Worm (Caenorhabditis elegans) whole organism, mixed stage, embryonic: ENCODE data around the gene F25E5.2.
A peak's percentile ranks its signal among the peaks of the same experiment; 100 is the strongest.

Experiments used
- M03D4.4 ChIP-seq: sonication (generic microtip); optimal IDR thresholded peaks from 2 replicates; lab custom pipeline; 2017; ENCODE audit warnings: mild to moderate bottlenecking, missing genetic modification characterization, missing compliant biosample characterization
- bed-3 ChIP-seq: fragments of 200-800 bp; sonication (Bioruptor generic); optimal IDR thresholded peaks from 3 replicates; lab custom pipeline; 2018; ENCODE audit warnings: mild to moderate bottlenecking, missing genetic modification characterization, moderate library complexity, missing compliant biosample characterization
- blmp-1 ChIP-seq: fragments of 150-350 bp; optimal IDR thresholded peaks from 2 replicates; lab custom pipeline; 2014; ENCODE audit warnings: missing biosample characterization, missing genetic modification characterization
- ceh-39 ChIP-seq: fragments of 150-350 bp; optimal IDR thresholded peaks from 2 replicates; lab custom pipeline; 2014; ENCODE audit warnings: missing biosample characterization, missing genetic modification characterization
- ceh-43 ChIP-seq: fragments of 200-800 bp; sonication (Bioruptor generic); optimal IDR thresholded peaks from 2 replicates; lab custom pipeline; 2018; ENCODE audit warnings: mild to moderate bottlenecking, missing genetic modification characterization, moderate library complexity, missing compliant biosample characterization
- ceh-83 ChIP-seq: fragments of 200-800 bp; sonication (Bioruptor generic); optimal IDR thresholded peaks from 2 replicates; lab custom pipeline; 2018; ENCODE audit warnings: mild to moderate bottlenecking, missing genetic modification characterization, missing compliant biosample characterization
- ces-1 ChIP-seq: fragments of 150-350 bp; optimal IDR thresholded peaks from 2 replicates; lab custom pipeline; 2014; ENCODE audit warnings: missing biosample characterization, missing genetic modification reagents, missing genetic modification characterization
- cnd-1 ChIP-seq: fragments of 200-800 bp; sonication (Bioruptor generic); optimal IDR thresholded peaks from 2 replicates; lab custom pipeline; 2018; ENCODE audit warnings: mild to moderate bottlenecking, missing genetic modification characterization, missing compliant biosample characterization
- drap-1 ChIP-seq: fragments of 200-800 bp; sonication (Bioruptor generic); optimal IDR thresholded peaks from 3 replicates; lab custom pipeline; 2018; ENCODE audit warnings: mild to moderate bottlenecking, missing genetic modification characterization, missing compliant biosample characterization
- elt-1 ChIP-seq: sonication (generic microtip); optimal IDR thresholded peaks from 2 replicates; lab custom pipeline; 2017; ENCODE audit warnings: missing genetic modification characterization, mild to moderate bottlenecking, missing compliant biosample characterization, antibody characterized with exemption, moderate library complexity, borderline replicate concordance; ENCODE audit not compliant: insufficient read depth
- elt-3 ChIP-seq: fragments of 150-350 bp; optimal IDR thresholded peaks from 2 replicates; lab custom pipeline; 2014; ENCODE audit warnings: missing biosample characterization, missing genetic modification characterization
- flh-1 ChIP-seq: fragments of 200-800 bp; sonication (Bioruptor generic); optimal IDR thresholded peaks from 2 replicates; lab custom pipeline; 2018; ENCODE audit warnings: mild to moderate bottlenecking, missing genetic modification characterization, moderate library complexity, missing compliant biosample characterization
- ham-2 ChIP-seq: fragments of 200-800 bp; sonication (Bioruptor generic); optimal IDR thresholded peaks from 2 replicates; lab custom pipeline; 2018; ENCODE audit warnings: mild to moderate bottlenecking, missing genetic modification characterization, missing compliant biosample characterization
- hlh-1 ChIP-seq: fragments of 150-350 bp; optimal IDR thresholded peaks from 2 replicates; lab custom pipeline; 2014; ENCODE audit warnings: missing biosample characterization, missing genetic modification reagents, missing genetic modification characterization
- lin-13 ChIP-seq: fragments of 150-350 bp; optimal IDR thresholded peaks from 2 replicates; lab custom pipeline; 2014; ENCODE audit warnings: missing biosample characterization, missing genetic modification characterization
- lin-32 ChIP-seq: fragments of 200-800 bp; sonication (Bioruptor generic); optimal IDR thresholded peaks from 2 replicates; lab custom pipeline; 2018; ENCODE audit warnings: mild to moderate bottlenecking, missing genetic modification characterization, missing compliant biosample characterization
- mab-5 ChIP-seq: fragments of 150-350 bp; optimal IDR thresholded peaks from 2 replicates; lab custom pipeline; 2014; ENCODE audit warnings: missing biosample characterization, missing genetic modification characterization
- nhr-12 ChIP-seq: fragments of 150-350 bp; optimal IDR thresholded peaks from 2 replicates; lab custom pipeline; 2014; ENCODE audit warnings: missing biosample characterization, missing genetic modification characterization
- nhr-2 ChIP-seq: fragments of 150-350 bp; optimal IDR thresholded peaks from 2 replicates; lab custom pipeline; 2014; ENCODE audit warnings: missing biosample characterization, missing genetic modification characterization
- nhr-28 ChIP-seq: fragments of 150-350 bp; optimal IDR thresholded peaks from 2 replicates; lab custom pipeline; 2014; ENCODE audit warnings: missing biosample characterization, missing genetic modification characterization
- pha-4 ChIP-seq: fragments of 150-350 bp; optimal IDR thresholded peaks from 2 replicates; lab custom pipeline; 2018; ENCODE audit warnings: missing biosample characterization, missing genetic modification reagents, missing genetic modification characterization
- sem-2 ChIP-seq: fragments of 200-800 bp; sonication (Bioruptor generic); optimal IDR thresholded peaks from 2 replicates; lab custom pipeline; 2018; ENCODE audit warnings: mild to moderate bottlenecking, missing genetic modification characterization, missing compliant biosample characterization
- snpc-4 ChIP-seq: fragments of 150-350 bp; optimal IDR thresholded peaks from 2 replicates; lab custom pipeline; 2014; ENCODE audit warnings: missing biosample characterization, missing genetic modification characterization
- sptf-1 ChIP-seq: sonication (generic microtip); optimal IDR thresholded peaks from 2 replicates; lab custom pipeline; 2017; ENCODE audit warnings: mild to moderate bottlenecking, missing genetic modification characterization, moderate library complexity, missing compliant biosample characterization
- tbx-8 ChIP-seq: fragments of 200-800 bp; sonication (Bioruptor generic); optimal IDR thresholded peaks from 2 replicates; lab custom pipeline; 2018; ENCODE audit warnings: mild to moderate bottlenecking, missing genetic modification characterization, moderate library complexity, missing compliant biosample characterization
- unc-120 ChIP-seq: sonication (generic microtip); optimal IDR thresholded peaks from 2 replicates; lab custom pipeline; 2017; ENCODE audit warnings: missing genetic modification characterization, missing compliant biosample characterization; ENCODE audit not compliant: poor library complexity, severe bottlenecking
- unc-39 ChIP-seq: fragments of 150-350 bp; optimal IDR thresholded peaks from 2 replicates; lab custom pipeline; 2014; ENCODE audit warnings: missing biosample characterization, missing genetic modification characterization
- unc-62 ChIP-seq: fragments of 150-350 bp; optimal IDR thresholded peaks from 2 replicates; lab custom pipeline; 2014; ENCODE audit warnings: missing biosample characterization, missing genetic modification reagents, missing genetic modification characterization
- zip-8 ChIP-seq: fragments of 150-350 bp; optimal IDR thresholded peaks from 2 replicates; lab custom pipeline; 2014; ENCODE audit warnings: missing biosample characterization, missing genetic modification characterization
- ztf-11 ChIP-seq: fragments of 150-350 bp; optimal IDR thresholded peaks from 2 replicates; lab custom pipeline; 2014; ENCODE audit warnings: missing biosample characterization, missing genetic modification characterization

F25E5.2 gene

ce11 chrV:7455008-7455407, at the start of gene F25E5.2:
TSS of gene F25E5.2 (plus strand) at chrV:7455308.
- TF ChIP-seq ham-2 (no peak), sptf-1 (tag; lab: Kevin White, UChicago) (no peak), ceh-83 (GFP tag; lab: Kevin White, UChicago) (no peak), ceh-43 (GFP tag; lab: Kevin White, UChicago) (no peak), lin-32 (GFP tag; lab: Kevin White, UChicago) (no peak), sem-2 (GFP tag; lab: Kevin White, UChicago) (no peak), drap-1 (GFP tag; lab: Kevin White, UChicago) (no peak), ztf-11 (tag; lab: Kevin White, UChicago) (no peak), lin-13 (tag; lab: Kevin White, UChicago) (no peak), tbx-8 (GFP tag; lab: Kevin White, UChicago) (no peak), zip-8 (no peak), snpc-4 (tag; lab: Kevin White, UChicago) (no peak), nhr-2 (no peak)

ce11 chrV:7408520-7408919, 46.6 kb upstream of the F25E5.2 start, which contains the start of gene srt-6:
TSS of gene srt-6 (minus strand) at chrV:7408814.
- TF ChIP-seq unc-62 (GFP tag; lab: Kevin White, UChicago) = no peak
- TF ChIP-seq zip-8 = peak; percentile 91
- no peak for TF ChIP-seq elt-1
- TF ChIP-seq ztf-11 (tag; lab: Kevin White, UChicago) = no peak

ce11 chrV:7409599-7409998, 45.5 kb upstream of the F25E5.2 start, which contains the start of gene R13D7.2:
TSS of gene R13D7.2 (plus strand) at chrV:7409899.
- TF ChIP-seq tbx-8 (GFP tag; lab: Kevin White, UChicago) (no peak), sem-2 (GFP tag; lab: Kevin White, UChicago) (no peak), ceh-43 (GFP tag; lab: Kevin White, UChicago) (no peak), unc-120 (no peak), sptf-1 (tag; lab: Kevin White, UChicago) (no peak)
- TF ChIP-seq, all 35 proteins: peak for 0

- TF ChIP-seq unc-39 (no peak), nhr-12 (no peak), M03D4.4 (tag; lab: Kevin White, UChicago) (no peak), cnd-1 (tag; lab: Kevin White, UChicago) (no peak), hlh-1 (tag; lab: Kevin White, UChicago) (no peak), unc-120 (no peak), ceh-43 (GFP tag; lab: Kevin White, UChicago) (no peak), zip-8 (no peak), nhr-28 (no peak), blmp-1 (tag; lab: Kevin White, UChicago) (no peak), snpc-4 (tag; lab: Kevin White, UChicago) (no peak), nhr-2 (no peak), mab-5 (tag; lab: Kevin White, UChicago) (no peak), sem-2 (GFP tag; lab: Kevin White, UChicago) (no peak), elt-3 (tag; lab: Kevin White, UChicago) (no peak)
Measured at ce11 chrV:7411695-7412094, 43.4 kb upstream of the F25E5.2 start, which contains the start of gene str-41. TSS of gene str-41 (plus strand) at chrV:7411995.

- no peak for TF ChIP-seq bed-3 (GFP tag; lab: Kevin White, UChicago)
- TF ChIP-seq nhr-12 = no peak
- no peak for TF ChIP-seq elt-1
- TF ChIP-seq unc-120 = no peak
- no peak for TF ChIP-seq ztf-11 (tag; lab: Kevin White, UChicago)
- no peak for TF ChIP-seq hlh-1 (tag; lab: Kevin White, UChicago)
- TF ChIP-seq pha-4 (tag; lab: Kevin White, UChicago) = no peak
- TF ChIP-seq lin-32 (GFP tag; lab: Kevin White, UChicago) = no peak
- TF ChIP-seq ceh-39 (tag; lab: Kevin White, UChicago) = no peak
- TF ChIP-seq sem-2 (GFP tag; lab: Kevin White, UChicago) = no peak
- no peak for TF ChIP-seq ham-2
- no peak for TF ChIP-seq zip-8
- no peak for TF ChIP-seq tbx-8 (GFP tag; lab: Kevin White, UChicago)
- TF ChIP-seq ces-1 (GFP tag; lab: Kevin White, UChicago) = no peak
- TF ChIP-seq lin-13 (tag; lab: Kevin White, UChicago) = no peak
- no peak for TF ChIP-seq cnd-1 (tag; lab: Kevin White, UChicago)
- no peak for TF ChIP-seq elt-3 (tag; lab: Kevin White, UChicago)
- no peak for TF ChIP-seq snpc-4 (tag; lab: Kevin White, UChicago)
- TF ChIP-seq flh-1 (GFP tag; lab: Kevin White, UChicago) = no peak
Measured at ce11 chrV:7413107-7413774, 41.9 kb upstream of the F25E5.2 start, which contains the start of gene F18E3.11. TSS of gene F18E3.11 (plus strand) at chrV:7413482.
